Worm (Caenorhabditis elegans): Measurements from ENCODE around the gene tag-297.

tag-297 gene

DNA sequence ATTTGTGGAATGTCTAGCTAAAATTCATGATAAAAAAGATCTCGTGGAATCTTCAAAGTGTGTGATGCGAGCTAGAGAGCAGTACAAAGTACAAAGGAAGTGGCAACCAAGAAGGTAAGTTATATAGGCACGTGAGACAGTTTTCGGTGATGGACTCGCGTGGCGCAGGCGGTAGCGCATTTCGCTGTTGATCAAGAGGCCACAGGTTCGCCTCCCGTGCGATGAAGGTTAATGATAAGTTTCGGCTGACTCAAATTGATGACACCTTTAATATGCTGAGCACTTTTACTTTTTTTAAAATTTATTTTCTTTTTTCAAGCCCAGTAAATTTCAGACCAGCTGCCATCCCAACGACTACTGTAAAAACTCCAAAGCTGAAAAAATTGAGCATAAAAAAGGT is 10.5 kb upstream of the tag-297 start:
- TF ChIP-seq nhr-43 (tag; optimal IDR thresholded peaks at IDR 0.05; ENCODE audit: poor library complexity, severe bottlenecking) (peak; percentile 11), fos-1 (tag; optimal IDR thresholded peaks at IDR 0.05) (no peak), nhr-12 (tag; optimal IDR thresholded peaks at IDR 0.05) (no peak), skn-1 (tag; optimal IDR thresholded peaks at IDR 0.05) (no peak), unc-62 (GFP tag; optimal IDR thresholded peaks at IDR 0.05) (no peak), eor-1 (tag; optimal IDR thresholded peaks at IDR 0.05) (no peak), nhr-67 (tag; optimal IDR thresholded peaks at IDR 0.05) (no peak), ama-1 (optimal IDR thresholded peaks at IDR 0.05) (peak; percentile 30), mml-1 (tag; optimal IDR thresholded peaks at IDR 0.05) (no peak), lsy-12 (tag; optimal IDR thresholded peaks at IDR 0.05) (peak; percentile 48), ceh-9 (tag; optimal IDR thresholded peaks at IDR 0.05) (no peak), snpc-4 (tag; optimal IDR thresholded peaks at IDR 0.05) (no peak), sea-2 (GFP tag; optimal IDR thresholded peaks at IDR 0.05) (no peak), nhr-23 (tag; optimal IDR thresholded peaks at IDR 0.05) (no peak), ztf-11 (tag; optimal IDR thresholded peaks at IDR 0.05) (no peak), hmg-11 (tag; optimal IDR thresholded peaks at IDR 0.05) (no peak), elt-3 (tag; optimal IDR thresholded peaks at IDR 0.05) (no peak), ZK546.5 (tag; optimal IDR thresholded peaks at IDR 0.05) (no peak), pha-4 (tag; optimal IDR thresholded peaks at IDR 0.05) (no peak), ceh-28 (tag; optimal IDR thresholded peaks at IDR 0.05) (no peak), pqm-1 (tag; optimal IDR thresholded peaks at IDR 0.05) (no peak), nhr-77 (tag; optimal IDR thresholded peaks at IDR 0.05) (peak; percentile 10), nfya-1 (tag; optimal IDR thresholded peaks at IDR 0.05; ENCODE audit: insufficient read depth) (peak; percentile 4), nhr-25 (tag; optimal IDR thresholded peaks at IDR 0.05) (peak; percentile 19), ceh-82 (tag; optimal IDR thresholded peaks at IDR 0.05) (no peak), daf-12 (tag; optimal IDR thresholded peaks at IDR 0.05) (no peak), R02D3.7 (tag; optimal IDR thresholded peaks at IDR 0.05) (no peak), ztf-4 (tag; optimal IDR thresholded peaks at IDR 0.05) (no peak), tbx-2 (tag; optimal IDR thresholded peaks at IDR 0.05) (no peak), fkh-10 (GFP tag; optimal IDR thresholded peaks at IDR 0.05) (no peak), jun-1 (tag; optimal IDR thresholded peaks at IDR 0.05) (no peak), ceh-16 (tag; optimal IDR thresholded peaks at IDR 0.05) (no peak), mdl-1 (tag; optimal IDR thresholded peaks at IDR 0.05) (no peak), fkh-2 (tag; optimal IDR thresholded peaks at IDR 0.05) (no peak), nhr-11 (tag; optimal IDR thresholded peaks at IDR 0.05) (no peak), aly-2 (tag; optimal IDR thresholded peaks at IDR 0.05) (no peak), zag-1 (tag; optimal IDR thresholded peaks at IDR 0.05) (no peak), elt-2 (tag; optimal IDR thresholded peaks at IDR 0.05) (no peak), nhr-28 (tag; optimal IDR thresholded peaks at IDR 0.05) (no peak), elt-1 (tag; optimal IDR thresholded peaks at IDR 0.05) (no peak)

DNA sequence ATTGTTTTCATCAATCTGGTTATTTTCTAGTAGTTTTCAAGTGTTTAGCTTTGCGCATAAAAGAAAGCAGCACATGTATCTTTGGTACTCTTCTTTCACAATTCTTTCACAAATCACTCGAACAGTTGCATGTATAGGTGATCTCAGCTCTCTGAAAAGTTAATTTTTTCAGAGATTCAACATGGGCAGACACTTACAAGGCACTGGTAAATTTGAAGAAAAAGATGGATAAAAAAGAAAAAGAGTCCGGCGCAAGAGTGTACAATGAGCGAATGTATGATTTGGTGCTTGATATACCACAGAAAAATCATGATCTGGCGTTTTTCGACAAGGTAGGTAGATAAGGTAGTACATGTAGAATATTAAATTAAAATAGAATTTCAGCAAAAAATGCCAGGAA is 9.3 kb upstream of the tag-297 start:
- TF ChIP-seq pqm-1 (tag; optimal IDR thresholded peaks at IDR 0.05) = no peak
- TF ChIP-seq unc-39 (tag; optimal IDR thresholded peaks at IDR 0.05) = no peak
- no peak for TF ChIP-seq lin-15B (tag; optimal IDR thresholded peaks at IDR 0.05)
- no peak for TF ChIP-seq ceh-28 (tag; optimal IDR thresholded peaks at IDR 0.05)
- no peak for TF ChIP-seq skn-1 (tag; optimal IDR thresholded peaks at IDR 0.05)
- no peak for TF ChIP-seq nhr-11 (tag; optimal IDR thresholded peaks at IDR 0.05)
- no peak for TF ChIP-seq egl-27 (tag; optimal IDR thresholded peaks at IDR 0.05)
- no peak for TF ChIP-seq snpc-4 (tag; optimal IDR thresholded peaks at IDR 0.05)
- TF ChIP-seq nhr-67 (tag; optimal IDR thresholded peaks at IDR 0.05) = no peak
- TF ChIP-seq mml-1 (tag; optimal IDR thresholded peaks at IDR 0.05) = no peak
- TF ChIP-seq lsy-12 (tag; optimal IDR thresholded peaks at IDR 0.05) = no peak
- TF ChIP-seq nhr-25 (tag; optimal IDR thresholded peaks at IDR 0.05) = no peak
- no peak for TF ChIP-seq tbx-2 (tag; optimal IDR thresholded peaks at IDR 0.05)
- no peak for TF ChIP-seq ama-1 (optimal IDR thresholded peaks at IDR 0.05)

DNA sequence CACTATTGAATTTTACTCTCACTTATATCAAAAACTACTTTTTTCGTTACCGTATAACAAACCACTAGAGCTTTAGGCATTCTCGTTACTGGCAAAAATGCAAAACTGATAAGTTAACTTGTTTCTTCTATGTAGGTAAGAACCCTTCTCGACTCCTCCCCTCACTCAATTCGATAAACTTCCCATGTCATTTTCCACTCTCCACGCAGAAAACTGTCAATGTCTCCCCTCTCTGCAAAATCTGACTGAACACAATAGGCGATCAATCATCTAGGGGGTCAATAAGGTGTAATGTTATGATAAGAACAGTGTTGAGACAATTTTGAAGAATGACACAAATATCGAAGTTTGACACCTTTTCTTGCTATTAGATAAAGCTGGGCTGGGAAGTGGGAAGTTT is 8.7 kb upstream of the tag-297 start:
- TF ChIP-seq hmg-11 (tag; optimal IDR thresholded peaks at IDR 0.05) = no peak
- TF ChIP-seq ZK546.5 (tag; optimal IDR thresholded peaks at IDR 0.05) = no peak
- no peak for TF ChIP-seq pha-4 (tag; optimal IDR thresholded peaks at IDR 0.05)
- TF ChIP-seq nhr-25 (tag; optimal IDR thresholded peaks at IDR 0.05) = peak; percentile 19
- TF ChIP-seq aly-2 (tag; optimal IDR thresholded peaks at IDR 0.05) = no peak
- TF ChIP-seq nhr-12 (tag; optimal IDR thresholded peaks at IDR 0.05) = no peak
- TF ChIP-seq lsy-12 (tag; optimal IDR thresholded peaks at IDR 0.05) = no peak
- no peak for TF ChIP-seq sea-2 (GFP tag; optimal IDR thresholded peaks at IDR 0.05)
- TF ChIP-seq fkh-10 (GFP tag; optimal IDR thresholded peaks at IDR 0.05) = no peak
- no peak for TF ChIP-seq R02D3.7 (tag; optimal IDR thresholded peaks at IDR 0.05)
- TF ChIP-seq elt-2 (tag; optimal IDR thresholded peaks at IDR 0.05) = no peak
- TF ChIP-seq nhr-28 (tag; optimal IDR thresholded peaks at IDR 0.05) = no peak
- TF ChIP-seq nhr-23 (tag; optimal IDR thresholded peaks at IDR 0.05) = peak; percentile 10
- no peak for TF ChIP-seq daf-12 (tag; optimal IDR thresholded peaks at IDR 0.05)
- TF ChIP-seq pqm-1 (tag; optimal IDR thresholded peaks at IDR 0.05) = no peak
- TF ChIP-seq unc-39 (tag; optimal IDR thresholded peaks at IDR 0.05) = no peak
- TF ChIP-seq nhr-76 (tag; optimal IDR thresholded peaks at IDR 0.05) = no peak
